In the genomic region with DNA sequence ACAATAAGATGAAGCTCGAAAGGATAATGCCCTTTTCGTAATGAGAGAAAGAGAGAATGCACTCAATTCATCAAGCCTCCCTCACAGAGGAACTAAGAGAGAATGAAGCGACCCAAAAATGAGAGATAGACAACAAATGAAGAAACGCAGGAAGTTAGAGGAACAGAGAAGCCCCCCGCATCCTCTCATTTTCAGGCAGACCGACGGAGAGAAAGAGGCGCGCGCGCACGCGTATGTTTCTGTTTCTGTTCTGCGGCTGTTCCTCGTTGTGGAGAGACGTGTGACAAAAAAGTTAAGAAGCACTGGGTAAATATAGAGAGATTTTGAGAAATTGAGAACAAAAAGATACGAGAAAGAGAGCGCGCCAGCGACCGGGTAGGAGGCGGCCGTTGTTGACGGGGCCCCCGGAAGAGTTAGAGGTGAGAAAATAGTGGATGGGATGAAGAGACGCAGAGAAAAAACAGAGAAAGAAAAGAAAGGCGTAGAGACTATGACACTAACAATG, we compare ENCODE assay signal across 1 worm cellular context.
TF ChIP-seq lines count a peak whose summit lies in the region.

No protein-coding gene starts in this region.

TF ChIP-seq in whole organism, L4 larva, 104 proteins besides CTCF, POLR2A, EP300 and RAD21 (continued from another document):
- TF ChIP-seq ceh-20 (GFP tag; IDR thresholded peaks at IDR 0.05; lab: Robert Waterston, UW) (peak; percentile 89), mdl-1 (tag; optimal IDR thresholded peaks at IDR 0.05; lab: Kevin White, UChicago) (peak; percentile 92 to 96), php-3 (GFP tag; IDR thresholded peaks at IDR 0.05; lab: Robert Waterston, UW) (no peak), madf-5 (GFP tag; IDR thresholded peaks at IDR 0.05; lab: Robert Waterston, UW) (no peak), ztf-11 (tag; optimal IDR thresholded peaks at IDR 0.05; lab: Kevin White, UChicago) (no peak), hmg-1.1 (GFP tag; IDR thresholded peaks at IDR 0.05; lab: Robert Waterston, UW) (peak; percentile 94), egl-43 (GFP tag; IDR thresholded peaks at IDR 0.05; lab: Robert Waterston, UW) (peak; percentile 89), ZK546.5 (tag; optimal IDR thresholded peaks at IDR 0.05; lab: Kevin White, UChicago) (no peak), sdz-12 (GFP tag; optimal IDR thresholded peaks at IDR 0.05; lab: Kevin White, UChicago) (no peak), ces-1 (GFP tag; optimal IDR thresholded peaks at IDR 0.05; lab: Kevin White, UChicago) (no peak), arid-1 (GFP tag; conservative IDR thresholded peaks at IDR 0.05; lab: Robert Waterston, UW) (peak; percentile 48; the same call in 1 of the 2 replicates), Y5F2A.4 (GFP tag; optimal IDR thresholded peaks at IDR 0.05; lab: Kevin White, UChicago) (no peak), gei-8 (GFP tag; optimal IDR thresholded peaks at IDR 0.05; lab: Kevin White, UChicago) (peak; percentile 66), dmd-8 (GFP tag; IDR thresholded peaks at IDR 0.05; lab: Robert Waterston, UW) (no peak), ctbp-1 (GFP tag; IDR thresholded peaks at IDR 0.05; lab: Robert Waterston, UW) (peak; percentile 89), lim-7 (GFP tag; IDR thresholded peaks at IDR 0.05; lab: Robert Waterston, UW) (no peak), daf-12 (tag; optimal IDR thresholded peaks at IDR 0.05; lab: Kevin White, UChicago) (no peak), ceh-62 (tag; optimal IDR thresholded peaks at IDR 0.05; lab: Kevin White, UChicago) (no peak), unc-39 (tag; optimal IDR thresholded peaks at IDR 0.05; lab: Kevin White, UChicago) (no peak), vab-7 (GFP tag; IDR thresholded peaks at IDR 0.05; lab: Robert Waterston, UW) (no peak), ztf-7 (tag; optimal IDR thresholded peaks at IDR 0.05; lab: Kevin White, UChicago) (peak; percentile 12), ceh-32 (tag; optimal IDR thresholded peaks at IDR 0.05; lab: Kevin White, UChicago; ENCODE audit: poor library complexity) (no peak), nhr-42 (GFP tag; IDR thresholded peaks at IDR 0.05; lab: Robert Waterston, UW) (no peak), Y105C5A.15 (GFP tag; IDR thresholded peaks at IDR 0.05; lab: Robert Waterston, UW) (no peak), zip-2 (tag; optimal IDR thresholded peaks at IDR 0.05; lab: Kevin White, UChicago) (no peak), nhr-77 (tag; optimal IDR thresholded peaks at IDR 0.05; lab: Kevin White, UChicago) (peak; percentile 36), snpc-1.2 (GFP tag; IDR thresholded peaks at IDR 0.05; lab: Robert Waterston, UW) (no peak), mes-2 (tag; optimal IDR thresholded peaks at IDR 0.05; lab: Kevin White, UChicago; ENCODE audit: poor library complexity, severe bottlenecking) (peak; percentile 44), nhr-48 (tag; optimal IDR thresholded peaks at IDR 0.05; lab: Kevin White, UChicago) (peak; percentile 87), hlh-30 (tag; optimal IDR thresholded peaks at IDR 0.05; lab: Kevin White, UChicago; ENCODE audit: insufficient read depth) (peak; percentile 94)
